Worm (Caenorhabditis elegans) whole organism, midembryonic: Measurements from ENCODE around the gene acr-15.
A peak's percentile ranks its signal among the peaks of the same experiment; 100 is the strongest.
"Not testable (repeated sequence)": the region's sequence is repeated elsewhere in the genome, so short reads cannot be mapped to it uniquely, and the experiment has no call there.

Experiments used
- T22C8.4 ChIP-seq: fragments of 200-800 bp; sonication (Bioruptor generic); IDR thresholded peaks from 2 replicates; pipeline ENCODE4 v1.3.6; 2022; ENCODE audit warnings: missing genetic modification characterization, missing compliant biosample characterization
- cog-1 ChIP-seq: sonication (generic microtip); optimal IDR thresholded peaks from 2 replicates; lab custom pipeline; 2016; ENCODE audit warnings: missing genetic modification characterization, missing compliant biosample characterization
- flt-1 ChIP-seq: fragments of 200-800 bp; sonication (Bioruptor generic); IDR thresholded peaks from 2 replicates; pipeline ENCODE4 v1.3.6; 2022; ENCODE audit warnings: missing genetic modification characterization, missing compliant biosample characterization
- klf-2 ChIP-seq: fragments of 200-800 bp; sonication (Bioruptor generic); conservative IDR thresholded peaks from 2 replicates; pipeline ENCODE4 v1.3.6; 2022; ENCODE audit warnings: missing genetic modification reagents, missing genetic modification characterization, missing compliant biosample characterization
- med-1 ChIP-seq: sonication (generic microtip); optimal IDR thresholded peaks from 2 replicates; lab custom pipeline; 2017; ENCODE audit warnings: missing genetic modification characterization, mild to moderate bottlenecking, missing compliant biosample characterization, antibody characterized with exemption, missing genetic modification reagents; ENCODE audit not compliant: insufficient read depth
- ref-1 ChIP-seq: fragments of 200-800 bp; sonication (Bioruptor generic); conservative IDR thresholded peaks from 2 replicates; pipeline ENCODE4 v1.3.6; 2022; ENCODE audit warnings: missing genetic modification reagents, missing genetic modification characterization, missing compliant biosample characterization
- tab-1 ChIP-seq: fragments of 200-800 bp; sonication (Bioruptor generic); IDR thresholded peaks from 2 replicates; pipeline ENCODE4 v1.3.6; 2022; ENCODE audit warnings: missing genetic modification characterization, missing compliant biosample characterization
- ztf-23 ChIP-seq: fragments of 200-800 bp; sonication (Bioruptor generic); IDR thresholded peaks from 2 replicates; pipeline ENCODE4 v1.3.6; 2022; ENCODE audit warnings: missing genetic modification reagents, missing genetic modification characterization, missing compliant biosample characterization
- ztf-29 ChIP-seq: fragments of 200-800 bp; sonication (Bioruptor generic); IDR thresholded peaks from 2 replicates; pipeline ENCODE4 v1.3.6; 2022; ENCODE audit warnings: missing genetic modification reagents, missing genetic modification characterization, missing compliant biosample characterization

The acr-15 gene

ce11 chrV:8569841-8570361 is 17.4 kb downstream of the acr-15 start, which contains the start of the genes F25G6.9 and symk-1:
TSS of gene F25G6.9 (minus strand) at chrV:8570000.
TSS of gene symk-1 (plus strand) at chrV:8570311.
- TF ChIP-seq flt-1 (GFP tag; lab: Robert Waterston, UW) (no peak), T22C8.4 (no peak), ztf-23 (GFP tag; lab: Robert Waterston, UW) (no peak), ref-1 (GFP tag; lab: Robert Waterston, UW) (no peak), tab-1 (GFP tag; lab: Robert Waterston, UW) (no peak), med-1 (no peak), klf-2 (GFP tag; lab: Robert Waterston, UW) (no peak), ztf-29 (GFP tag; lab: Robert Waterston, UW) (no peak), cog-1 (tag; lab: Kevin White, UChicago) (no peak)

DNA sequence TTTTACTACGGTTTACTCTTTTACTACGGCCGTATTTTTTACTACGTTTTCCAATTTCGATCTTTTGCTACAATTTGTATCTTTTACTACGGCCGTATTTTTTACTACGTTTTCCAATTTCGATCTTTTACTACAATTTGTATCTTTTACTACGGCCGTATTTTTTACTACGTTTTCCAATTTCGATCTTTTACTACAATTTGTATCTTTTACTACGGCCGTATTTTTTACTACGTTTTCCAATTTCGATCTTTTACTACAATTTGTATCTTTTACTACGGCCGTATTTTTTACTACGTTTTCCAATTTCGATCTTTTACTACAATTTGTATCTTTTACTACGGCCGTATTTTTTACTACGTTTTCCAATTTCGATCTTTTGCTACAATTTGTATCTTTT is 22.3 kb downstream of the acr-15 start, which contains the start of gene F25G6.1:
TSS of gene F25G6.1 (plus strand) at position 301 of the 400 bp plus-strand sequence.
- TF ChIP-seq ref-1 (GFP tag; lab: Robert Waterston, UW); T22C8.4; ztf-29 (GFP tag; lab: Robert Waterston, UW): not testable (repeated sequence)

DNA sequence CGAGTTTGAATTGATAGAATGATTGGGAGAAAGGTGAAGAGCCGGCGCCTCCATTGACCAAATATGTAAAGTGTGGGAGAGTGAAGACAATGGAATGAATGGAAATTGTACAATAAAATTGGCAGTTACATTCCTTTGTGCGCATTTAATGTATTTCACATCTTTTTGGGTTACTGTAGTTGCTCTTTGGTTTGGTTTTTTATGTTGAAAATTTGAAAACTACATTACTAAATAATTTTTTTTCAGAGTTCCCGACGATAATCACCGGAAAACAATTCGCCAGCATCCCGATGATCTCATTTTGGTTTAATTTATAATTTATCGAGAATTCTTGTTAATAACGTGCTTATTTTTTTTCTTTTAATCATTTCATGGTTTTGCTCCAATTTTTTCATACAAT is 28.5 kb downstream of the acr-15 start, which contains the start of gene C10B5.1:
TSS of gene C10B5.1 (plus strand) at position 301 of the 400 bp plus-strand sequence.
- TF ChIP-seq ref-1 (GFP tag; lab: Robert Waterston, UW) (no peak), ztf-29 (GFP tag; lab: Robert Waterston, UW) (no peak), med-1 (no peak), tab-1 (GFP tag; lab: Robert Waterston, UW) (no peak), ztf-23 (GFP tag; lab: Robert Waterston, UW) (no peak)

DNA sequence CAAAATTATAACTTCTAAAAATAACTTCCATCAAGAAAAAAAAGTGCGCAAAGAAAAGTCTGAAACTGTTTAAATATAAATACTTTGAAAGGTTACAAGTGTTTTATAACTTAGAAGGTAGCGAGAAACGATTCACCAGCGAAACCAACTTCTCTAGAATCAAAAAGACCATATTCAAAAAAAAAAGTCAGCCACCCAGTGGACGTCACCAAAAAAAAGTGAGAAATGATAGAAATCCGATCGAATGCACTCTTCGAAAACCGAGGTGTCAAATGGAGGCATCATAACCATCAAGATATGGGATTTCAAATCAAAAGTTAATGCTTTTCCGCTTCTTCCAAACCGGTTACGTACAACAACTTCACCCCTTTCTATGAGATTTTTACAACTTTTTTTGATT is 34.0 kb downstream of the acr-15 start:
- TF ChIP-seq ref-1 (GFP tag; lab: Robert Waterston, UW) (no peak), ztf-29 (GFP tag; lab: Robert Waterston, UW) (no peak), tab-1 (GFP tag; lab: Robert Waterston, UW) (no peak)

DNA sequence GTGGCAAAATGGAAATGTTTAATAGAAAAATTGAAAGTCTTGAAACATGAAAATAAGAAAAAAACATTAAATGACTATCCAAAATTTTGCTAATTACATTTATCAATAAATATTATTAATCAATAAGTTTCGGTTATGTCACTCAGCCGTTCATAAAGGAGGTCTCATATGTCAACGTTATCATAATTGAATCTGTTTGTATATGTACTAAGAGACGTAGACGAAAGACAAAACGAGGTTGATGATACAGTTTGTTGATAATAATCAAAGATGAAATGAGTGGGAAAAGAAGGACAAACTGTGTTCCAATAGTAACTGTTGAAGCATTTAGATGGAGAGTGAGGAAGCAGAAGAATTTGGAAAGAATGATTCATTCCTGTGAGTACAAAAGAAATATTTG is 34.4 kb downstream of the acr-15 start:
- TF ChIP-seq ztf-29 (GFP tag; lab: Robert Waterston, UW) (no peak), flt-1 (GFP tag; lab: Robert Waterston, UW) (no peak)

DNA sequence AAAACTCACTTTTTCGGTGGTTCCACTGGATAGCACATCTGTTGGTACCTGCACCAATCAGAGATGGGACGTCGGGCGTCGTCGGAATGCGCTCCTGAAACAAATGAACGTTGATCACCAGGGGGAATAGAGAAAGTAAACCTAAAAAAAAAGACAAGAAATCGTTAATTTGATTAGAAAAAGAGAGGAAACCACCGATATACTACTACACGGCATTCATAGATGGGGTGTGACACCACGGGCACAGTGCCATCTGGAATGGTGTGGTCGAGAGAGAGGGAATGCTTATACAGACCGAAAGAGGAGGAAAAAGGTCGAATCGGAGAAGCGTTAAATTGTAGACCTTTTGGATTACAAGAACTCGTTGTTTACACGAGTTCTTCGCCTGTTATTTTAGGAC is 35.6 kb downstream of the acr-15 start, which contains the start of gene C10B5.3:
TSS of gene C10B5.3 (minus strand) at position 101 of the 400 bp plus-strand sequence.
- no peak for TF ChIP-seq flt-1 (GFP tag; lab: Robert Waterston, UW)
- 0 out of 2 replicates have a peak, but pooled peaks have one; percentile 15 for TF ChIP-seq ztf-23 (GFP tag; lab: Robert Waterston, UW)

ce11 chrV:8592691-8593307 is 40.3 kb downstream of the acr-15 start:
- TF ChIP-seq T22C8.4 (no peak), ztf-23 (GFP tag; lab: Robert Waterston, UW) (no peak), ztf-29 (GFP tag; lab: Robert Waterston, UW) (no peak), cog-1 (tag; lab: Kevin White, UChicago) (no peak)

- TF ChIP-seq klf-2 (GFP tag; lab: Robert Waterston, UW), result no peak
- TF ChIP-seq med-1, result no peak
- no peak for TF ChIP-seq ref-1 (GFP tag; lab: Robert Waterston, UW)
- no peak for TF ChIP-seq cog-1 (tag; lab: Kevin White, UChicago)
- peak; percentile 43; the same call in 1 of the 2 replicates for TF ChIP-seq flt-1 (GFP tag; lab: Robert Waterston, UW)
- no peak for TF ChIP-seq ztf-29 (GFP tag; lab: Robert Waterston, UW)
Measured at ce11 chrV:8594105-8594964, 41.8 kb downstream of the acr-15 start, which contains the start of gene tag-196. TSS of gene tag-196 (plus strand) at chrV:8594914.

- TF ChIP-seq ztf-23 (GFP tag; lab: Robert Waterston, UW), result no peak
- TF ChIP-seq ztf-29 (GFP tag; lab: Robert Waterston, UW), result no peak
- TF ChIP-seq flt-1 (GFP tag; lab: Robert Waterston, UW), result no peak
- TF ChIP-seq cog-1 (tag; lab: Kevin White, UChicago), result no peak
- TF ChIP-seq klf-2 (GFP tag; lab: Robert Waterston, UW), result no peak
- no peak for TF ChIP-seq ref-1 (GFP tag; lab: Robert Waterston, UW)
- TF ChIP-seq med-1, result no peak
- no peak for TF ChIP-seq T22C8.4
- TF ChIP-seq tab-1 (GFP tag; lab: Robert Waterston, UW), result no peak
Measured at ce11 chrV:8599192-8599591, 46.7 kb downstream of the acr-15 start, which contains the start of gene F41E6.7. TSS of gene F41E6.7 (minus strand) at chrV:8599292.

DNA sequence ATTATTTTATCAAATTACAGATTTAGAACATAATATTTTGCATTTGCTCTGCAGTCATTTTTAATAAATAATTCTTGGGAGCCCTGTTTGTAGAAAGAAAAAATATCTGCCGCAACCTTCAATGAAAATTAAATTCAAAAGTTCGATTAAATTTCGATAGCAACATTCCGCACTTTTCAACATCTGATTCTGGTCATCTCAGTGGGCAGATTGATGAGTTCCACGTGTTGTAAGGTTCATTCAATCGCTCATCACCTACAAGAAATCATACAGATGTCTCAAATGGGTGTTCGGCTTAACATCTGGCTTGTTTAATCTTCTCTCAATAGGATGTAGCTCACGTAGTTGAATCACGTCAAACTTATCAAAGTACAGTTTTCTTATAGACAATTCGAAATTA is 47.5 kb downstream of the acr-15 start:
- TF ChIP-seq tab-1 (GFP tag; lab: Robert Waterston, UW) (no peak), klf-2 (GFP tag; lab: Robert Waterston, UW) (no peak), ztf-29 (GFP tag; lab: Robert Waterston, UW) (no peak), T22C8.4 (no peak), ztf-23 (GFP tag; lab: Robert Waterston, UW) (no peak), cog-1 (tag; lab: Kevin White, UChicago) (no peak), flt-1 (GFP tag; lab: Robert Waterston, UW) (no peak), ref-1 (GFP tag; lab: Robert Waterston, UW) (no peak), med-1 (no peak)
